Fruit fly (Drosophila melanogaster) whole organism, embryonic: ENCODE data around the gene Bx42.

Experiments used
- CG12299 ChIP-seq: fragments of 200-800 bp; sonication (Bioruptor generic); optimal IDR thresholded peaks from 2 replicates; lab custom pipeline; 2018; ENCODE audit warnings: missing biosample characterization, mild to moderate bottlenecking, missing genetic modification characterization
- CG15011 ChIP-seq: fragments of 200-800 bp; sonication (Bioruptor generic); optimal IDR thresholded peaks from 3 replicates; lab custom pipeline; 2018; ENCODE audit warnings: missing biosample characterization, mild to moderate bottlenecking, missing genetic modification characterization
- CG17328 ChIP-seq: fragments of 200-800 bp; sonication (Bioruptor generic); IDR thresholded peaks from 2 replicates; pipeline ENCODE4 v1.3.6; 2022; ENCODE audit warnings: missing biosample characterization, missing genetic modification characterization
- CG17385 ChIP-seq: fragments of 200-800 bp; sonication (Bioruptor generic); optimal IDR thresholded peaks from 3 replicates; lab custom pipeline; 2018; ENCODE audit warnings: missing biosample characterization, mild to moderate bottlenecking, missing genetic modification characterization
- CG18764 ChIP-seq: fragments of 200-800 bp; sonication (Bioruptor generic); optimal IDR thresholded peaks from 3 replicates; lab custom pipeline; 2016; ENCODE audit warnings: missing biosample characterization, missing genetic modification characterization
- CG3281 ChIP-seq: fragments of 200-800 bp; sonication (Bioruptor generic); optimal IDR thresholded peaks from 3 replicates; lab custom pipeline; 2017; ENCODE audit warnings: missing biosample characterization, mild to moderate bottlenecking, missing genetic modification characterization
- CG33557 ChIP-seq: fragments of 200-800 bp; sonication (Bioruptor generic); optimal IDR thresholded peaks from 2 replicates; lab custom pipeline; 2019; ENCODE audit warnings: missing biosample characterization, mild to moderate bottlenecking, missing genetic modification characterization, moderate library complexity
- CG4404 ChIP-seq: fragments of 200-800 bp; sonication (Bioruptor generic); IDR thresholded peaks from 2 replicates; pipeline ENCODE4 v1.3.6; 2022; ENCODE audit warnings: missing biosample characterization, missing genetic modification characterization
- CG4424 ChIP-seq: fragments of 200-800 bp; sonication (Bioruptor generic); optimal IDR thresholded peaks from 3 replicates; lab custom pipeline; 2016; ENCODE audit warnings: missing biosample characterization, missing genetic modification characterization
- CG5245 ChIP-seq: fragments of 200-800 bp; sonication (Bioruptor generic); optimal IDR thresholded peaks from 3 replicates; lab custom pipeline; 2016; ENCODE audit warnings: missing biosample characterization, missing genetic modification characterization
- CG7372 ChIP-seq: fragments of 200-800 bp; sonication (Bioruptor generic); IDR thresholded peaks from 2 replicates; pipeline ENCODE4 v1.3.6; 2022; ENCODE audit warnings: missing biosample characterization, missing genetic modification characterization
- CG7745 ChIP-seq: fragments of 200-800 bp; sonication (Bioruptor generic); optimal IDR thresholded peaks from 2 replicates; lab custom pipeline; 2018; ENCODE audit warnings: missing biosample characterization, mild to moderate bottlenecking, missing genetic modification characterization, moderate library complexity
- CG7839 ChIP-seq: fragments of 200-800 bp; sonication (Bioruptor generic); optimal IDR thresholded peaks from 3 replicates; lab custom pipeline; 2018; ENCODE audit warnings: missing biosample characterization, mild to moderate bottlenecking, missing genetic modification characterization, moderate library complexity
- CG8290 ChIP-seq, 3 experiments: fragments of 200-800 bp; sonication (Bioruptor generic); optimal IDR thresholded peaks; 2 replicates each; lab custom pipeline; 2016 to 2019; ENCODE audit warnings: missing biosample characterization in 3 of 3, missing genetic modification characterization in 3 of 3, mild to moderate bottlenecking in 2 of 3, moderate library complexity in 1 of 3
- D ChIP-seq, 2 experiments: fragments of 200-800 bp in 1 of 2; fragments of >200 bp in 1 of 2; sonication (Bioruptor generic) in 1 of 2; optimal IDR thresholded peaks; 2 replicates in 1 of 2; 3 replicates in 1 of 2; lab custom pipeline; 2017; ENCODE audit warnings: mild to moderate bottlenecking in 1 of 2, missing biosample characterization in 1 of 2, missing genetic modification characterization in 1 of 2, missing genetic modification reagents in 1 of 2
- D19B ChIP-seq: fragments of 200-800 bp; sonication (Bioruptor generic); optimal IDR thresholded peaks from 2 replicates; lab custom pipeline; 2017; ENCODE audit warnings: missing biosample characterization, mild to moderate bottlenecking, missing genetic modification characterization
- Dip3 ChIP-seq: fragments of 200-800 bp; sonication (Bioruptor generic); optimal IDR thresholded peaks from 3 replicates; lab custom pipeline; 2016; ENCODE audit warnings: missing biosample characterization, missing genetic modification characterization
- ERR ChIP-seq: fragments of 200-800 bp; sonication (Bioruptor generic); optimal IDR thresholded peaks from 2 replicates; lab custom pipeline; 2016; ENCODE audit warnings: missing biosample characterization, missing genetic modification characterization
- NK7.1 ChIP-seq: fragments of 200-800 bp; sonication (Bioruptor generic); optimal IDR thresholded peaks from 3 replicates; lab custom pipeline; 2016; ENCODE audit warnings: missing biosample characterization, missing genetic modification characterization
- NfI ChIP-seq: fragments of 200-800 bp; sonication (Bioruptor generic); optimal IDR thresholded peaks from 3 replicates; lab custom pipeline; 2018; ENCODE audit warnings: missing biosample characterization, mild to moderate bottlenecking, missing genetic modification characterization, moderate library complexity
- PHDP ChIP-seq: fragments of 200-800 bp; sonication (Bioruptor generic); optimal IDR thresholded peaks from 3 replicates; lab custom pipeline; 2018; ENCODE audit warnings: missing biosample characterization, mild to moderate bottlenecking, missing genetic modification characterization, moderate library complexity
- Six4 ChIP-seq: fragments of 200-800 bp; sonication (Bioruptor generic); optimal IDR thresholded peaks from 2 replicates; lab custom pipeline; 2016; ENCODE audit warnings: missing biosample characterization, missing genetic modification characterization
- Sox102F ChIP-seq: fragments of 200-800 bp; sonication (Bioruptor generic); optimal IDR thresholded peaks from 2 replicates; lab custom pipeline; 2018; ENCODE audit warnings: missing biosample characterization, mild to moderate bottlenecking, missing genetic modification characterization, moderate library complexity
- Ssrp ChIP-seq: fragments of 200-800 bp; sonication (Bioruptor generic); optimal IDR thresholded peaks from 2 replicates; lab custom pipeline; 2018; ENCODE audit warnings: missing biosample characterization, mild to moderate bottlenecking, missing genetic modification characterization, moderate library complexity
- Xbp1 ChIP-seq: fragments of 200-800 bp; sonication (Bioruptor generic); optimal IDR thresholded peaks from 3 replicates; lab custom pipeline; 2016; ENCODE audit warnings: missing biosample characterization, mild to moderate bottlenecking, missing genetic modification characterization
- bab2 ChIP-seq: fragments of 200-800 bp; sonication (Bioruptor generic); optimal IDR thresholded peaks from 2 replicates; lab custom pipeline; 2016; ENCODE audit warnings: missing biosample characterization, missing genetic modification characterization
- cato ChIP-seq: fragments of 200-800 bp; sonication (Bioruptor generic); optimal IDR thresholded peaks from 2 replicates; lab custom pipeline; 2016; ENCODE audit warnings: missing biosample characterization, missing genetic modification characterization, borderline replicate concordance
- chif ChIP-seq, 2 experiments: fragments of 200-800 bp; sonication (Bioruptor generic); optimal IDR thresholded peaks; 3 replicates each; lab custom pipeline; 2016; ENCODE audit warnings: missing biosample characterization in 2 of 2, missing genetic modification characterization in 2 of 2
- ci ChIP-seq: fragments of 200-800 bp; sonication (Bioruptor generic); IDR thresholded peaks from 3 replicates; pipeline ENCODE4 v1.3.6; 2022; ENCODE audit warnings: missing biosample characterization, missing genetic modification characterization
- corto ChIP-seq: fragments of 200-800 bp; sonication (Bioruptor generic); optimal IDR thresholded peaks from 2 replicates; lab custom pipeline; 2016; ENCODE audit warnings: missing biosample characterization, mild to moderate bottlenecking, missing genetic modification characterization, moderate library complexity
- croc ChIP-seq: fragments of 200-800 bp; sonication (Bioruptor generic); conservative IDR thresholded peaks from 3 replicates; pipeline ENCODE4 v1.3.6; 2022; ENCODE audit warnings: missing biosample characterization, missing genetic modification characterization
- en ChIP-seq: fragments of 200-800 bp; sonication (Bioruptor generic); optimal IDR thresholded peaks from 2 replicates; lab custom pipeline; 2016; ENCODE audit warnings: missing biosample characterization, missing genetic modification characterization
- fd3F ChIP-seq: fragments of 200-800 bp; sonication (Bioruptor generic); optimal IDR thresholded peaks from 2 replicates; lab custom pipeline; 2018; ENCODE audit warnings: missing biosample characterization, mild to moderate bottlenecking, missing genetic modification characterization, moderate library complexity
- ham ChIP-seq: fragments of 200-800 bp; sonication (Bioruptor generic); IDR thresholded peaks from 2 replicates; pipeline ENCODE4 v1.3.6; 2022; ENCODE audit warnings: missing biosample characterization, missing genetic modification characterization
- kah ChIP-seq: fragments of 200-800 bp; sonication (Bioruptor generic); optimal IDR thresholded peaks from 2 replicates; lab custom pipeline; 2018; ENCODE audit warnings: missing biosample characterization, mild to moderate bottlenecking, missing genetic modification characterization
- psq ChIP-seq: fragments of 200-800 bp; sonication (Bioruptor generic); optimal IDR thresholded peaks from 2 replicates; lab custom pipeline; 2017; ENCODE audit warnings: missing biosample characterization, missing genetic modification characterization
- rib ChIP-seq: fragments of 200-800 bp; sonication (Bioruptor generic); IDR thresholded peaks from 2 replicates; pipeline ENCODE4 v1.3.6; 2022; ENCODE audit warnings: missing biosample characterization, missing genetic modification characterization
- row ChIP-seq: fragments of 200-800 bp; sonication (Bioruptor generic); IDR thresholded peaks from 3 replicates; pipeline ENCODE4 v1.3.6; 2022; ENCODE audit warnings: missing biosample characterization, missing genetic modification characterization
- slbo ChIP-seq: fragments of 200-800 bp; sonication (Bioruptor generic); IDR thresholded peaks from 2 replicates; pipeline ENCODE4 v1.3.6; 2022; ENCODE audit warnings: missing biosample characterization, missing genetic modification characterization
- slou ChIP-seq: fragments of 200-800 bp; sonication (Bioruptor generic); optimal IDR thresholded peaks from 3 replicates; lab custom pipeline; 2016; ENCODE audit warnings: missing biosample characterization, missing genetic modification characterization
- stc ChIP-seq: fragments of 200-800 bp; sonication (Bioruptor generic); IDR thresholded peaks from 2 replicates; pipeline ENCODE4 v1.3.6; 2022; ENCODE audit warnings: missing biosample characterization, missing genetic modification characterization
- tap ChIP-seq: fragments of 200-800 bp; optimal IDR thresholded peaks from 3 replicates; lab custom pipeline; 2019; ENCODE audit warnings: missing biosample characterization, mild to moderate bottlenecking, missing genetic modification characterization, moderate library complexity
- tgo ChIP-seq: fragments of 200-800 bp; sonication (Bioruptor generic); IDR thresholded peaks from 3 replicates; pipeline ENCODE4 v1.3.6; 2022; ENCODE audit warnings: missing biosample characterization, missing genetic modification characterization
- tup ChIP-seq: fragments of 200-800 bp; sonication (Bioruptor generic); optimal IDR thresholded peaks from 2 replicates; lab custom pipeline; 2016; ENCODE audit warnings: missing biosample characterization, mild to moderate bottlenecking, missing genetic modification characterization, moderate library complexity
- unpg ChIP-seq: fragments of 200-800 bp; sonication (Bioruptor generic); optimal IDR thresholded peaks from 3 replicates; lab custom pipeline; 2018; ENCODE audit warnings: missing biosample characterization, mild to moderate bottlenecking, missing genetic modification characterization, moderate library complexity
- vvl ChIP-seq: fragments of 200-800 bp; sonication (Bioruptor generic); IDR thresholded peaks from 2 replicates; pipeline ENCODE4 v1.3.6; 2022; ENCODE audit warnings: missing biosample characterization, missing genetic modification characterization
- wdn ChIP-seq: fragments of 200-800 bp; sonication (Bioruptor generic); IDR thresholded peaks from 2 replicates; pipeline ENCODE4 v1.3.6; 2022; ENCODE audit warnings: missing biosample characterization, missing genetic modification characterization

Bx42 gene

DNA sequence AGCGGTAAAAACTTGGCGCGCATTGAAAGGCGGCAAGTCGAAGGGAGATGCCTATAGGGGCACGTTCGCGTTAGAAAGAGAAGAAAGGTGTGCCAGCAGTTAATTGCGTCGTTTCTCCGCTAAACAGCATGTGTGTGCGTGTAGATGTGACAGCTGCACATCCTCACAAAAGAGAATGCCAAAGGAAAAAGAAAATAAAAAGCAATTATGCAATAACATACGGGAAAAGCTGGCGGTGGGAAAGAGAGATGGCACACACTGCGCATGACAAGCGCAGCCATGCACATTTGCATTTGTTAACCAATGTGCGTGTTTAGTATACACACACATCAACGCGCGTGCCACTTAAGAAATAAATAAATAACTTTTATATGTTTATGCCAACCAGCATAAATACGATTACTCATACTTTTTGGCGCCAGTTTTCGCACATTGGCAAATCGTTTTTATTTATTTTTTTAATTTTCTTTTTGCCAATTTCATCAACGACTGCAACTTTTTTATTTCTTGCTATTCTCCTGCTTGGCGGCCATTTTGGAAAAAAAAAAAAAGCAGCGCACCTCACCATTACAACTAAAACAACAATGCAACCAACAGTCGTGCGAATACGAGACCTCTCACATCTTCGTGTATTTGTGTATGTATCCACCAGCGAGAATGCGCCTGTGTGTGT lies 49.4 kb upstream of the Bx42 start (continued):
- TF ChIP-seq en (GFP tag; lab: Kevin White, UChicago) = no peak

DNA sequence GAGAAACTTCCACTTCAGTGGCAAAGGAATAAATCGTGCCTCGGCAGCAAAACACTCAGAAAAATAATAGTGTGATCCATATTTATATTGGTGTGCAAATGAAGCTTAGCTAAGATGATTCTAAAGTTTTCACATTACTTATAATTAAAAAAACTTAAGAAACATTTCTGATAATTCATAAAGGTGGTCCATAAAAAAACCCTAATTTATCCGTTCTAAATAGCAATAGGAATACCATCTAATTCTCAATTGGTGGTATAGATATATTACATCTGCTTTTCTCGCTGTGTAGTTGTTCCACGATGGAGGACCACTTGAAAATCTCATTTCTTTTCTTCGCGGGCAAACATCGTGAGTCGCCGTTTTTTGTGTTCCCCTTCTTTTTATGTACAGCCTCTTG lies 48.7 kb upstream of the Bx42 start:
- peak; percentile 71 for TF ChIP-seq row
- TF ChIP-seq D (optimal IDR thresholded peaks at IDR 0.05; lab: Kevin White, UChicago) = no peak
- TF ChIP-seq D (GFP tag; optimal IDR thresholded peaks at IDR 0.05; lab: Kevin White, UChicago) = peak; percentile 64
- peak; percentile 49 for TF ChIP-seq Ssrp
- TF ChIP-seq ci (GFP tag; lab: Robert Waterston, UW) = 0 out of 3 replicates have a peak, but pooled peaks have one; percentile 12
- peak; percentile 55 for TF ChIP-seq unpg
- TF ChIP-seq NK7.1 (GFP tag; lab: Kevin White, UChicago) = peak; percentile 26
- no peak for TF ChIP-seq CG7745 (tag; lab: Kevin White, UChicago)
- TF ChIP-seq ham (GFP tag; lab: Robert Waterston, UW) = no peak
- TF ChIP-seq corto (GFP tag; lab: Kevin White, UChicago) = peak; percentile 59
- peak; percentile 10 for TF ChIP-seq kah
- TF ChIP-seq fd3F (GFP tag; lab: Kevin White, UChicago) = peak; percentile 15
- no peak for TF ChIP-seq psq (GFP tag; lab: Kevin White, UChicago)
- TF ChIP-seq D19B = peak; percentile 29
- TF ChIP-seq bab2 (GFP tag; lab: Kevin White, UChicago) = peak; percentile 64
- TF ChIP-seq wdn (GFP tag; lab: Robert Waterston, UW) = no peak
- peak; percentile 7 for TF ChIP-seq CG5245 (GFP tag; lab: Kevin White, UChicago)
- peak; percentile 1 to 61 for TF ChIP-seq chif (GFP tag; optimal IDR thresholded peaks at IDR 0.05; lab: Kevin White, UChicago)
- peak; percentile 43 for TF ChIP-seq CG4404
- TF ChIP-seq Dip3 (GFP tag; lab: Kevin White, UChicago) = peak; percentile 2
- TF ChIP-seq CG33557 (GFP tag; lab: Kevin White, UChicago) = peak; percentile 54
- peak; percentile 7 for TF ChIP-seq cato
- peak; percentile 65 for TF ChIP-seq Sox102F
- TF ChIP-seq CG17328 (GFP tag; lab: Robert Waterston, UW) = 0 out of 2 replicates have a peak, but pooled peaks have one; percentile 16
- TF ChIP-seq slou (GFP tag; lab: Kevin White, UChicago) = peak; percentile 58
- peak; percentile 24; the same call in 1 of the 2 replicates for TF ChIP-seq CG7372 (GFP tag; lab: Robert Waterston, UW)
- peak; percentile 63 for TF ChIP-seq CG3281 (GFP tag; lab: Kevin White, UChicago)
- TF ChIP-seq tup (GFP tag; lab: Kevin White, UChicago) = no peak
- TF ChIP-seq tap (tag; lab: Kevin White, UChicago) = peak; percentile 65
- no peak for TF ChIP-seq rib (GFP tag; lab: Robert Waterston, UW)
- peak; percentile 72 for TF ChIP-seq CG17385 (GFP tag; lab: Kevin White, UChicago)
- TF ChIP-seq tgo = peak; percentile 25; the same call in 1 of the 3 replicates
- TF ChIP-seq slbo (GFP tag; lab: Robert Waterston, UW) = peak; percentile 34; the same call in 1 of the 2 replicates
- peak; percentile 42; the same call in 1 of the 2 replicates for TF ChIP-seq vvl (GFP tag; lab: Robert Waterston, UW)
- TF ChIP-seq CG4424 = peak; percentile 64
- no peak for TF ChIP-seq croc (GFP tag; lab: Robert Waterston, UW)
- TF ChIP-seq CG18764 (GFP tag; lab: Kevin White, UChicago) = peak; percentile 44
- TF ChIP-seq Xbp1 (GFP tag; lab: Kevin White, UChicago) = peak; percentile 55
- peak; percentile 30 for TF ChIP-seq NfI (GFP tag; lab: Kevin White, UChicago)
- TF ChIP-seq CG7839 = peak; percentile 73
- TF ChIP-seq CG8290 (GFP tag; optimal IDR thresholded peaks at IDR 0.05; lab: Kevin White, UChicago) = no peak
- TF ChIP-seq CG8290 (tag; optimal IDR thresholded peaks at IDR 0.05; lab: Kevin White, UChicago) = no peak
- peak; percentile 58 for TF ChIP-seq CG15011 (GFP tag; lab: Kevin White, UChicago)
- peak; percentile 38 for TF ChIP-seq Six4 (GFP tag; lab: Kevin White, UChicago)
- peak; percentile 18 for TF ChIP-seq ERR (GFP tag; lab: Kevin White, UChicago)
- TF ChIP-seq CG12299 (tag; lab: Kevin White, UChicago) = peak; percentile 19
- TF ChIP-seq PHDP (tag; lab: Kevin White, UChicago) = peak; percentile 47
- peak; percentile 19; the same call in 1 of the 2 replicates for TF ChIP-seq stc (GFP tag; lab: Robert Waterston, UW)
